Worm (Caenorhabditis elegans): ENCODE measurements around the gene pdcd-2.

Gene pdcd-2

DNA sequence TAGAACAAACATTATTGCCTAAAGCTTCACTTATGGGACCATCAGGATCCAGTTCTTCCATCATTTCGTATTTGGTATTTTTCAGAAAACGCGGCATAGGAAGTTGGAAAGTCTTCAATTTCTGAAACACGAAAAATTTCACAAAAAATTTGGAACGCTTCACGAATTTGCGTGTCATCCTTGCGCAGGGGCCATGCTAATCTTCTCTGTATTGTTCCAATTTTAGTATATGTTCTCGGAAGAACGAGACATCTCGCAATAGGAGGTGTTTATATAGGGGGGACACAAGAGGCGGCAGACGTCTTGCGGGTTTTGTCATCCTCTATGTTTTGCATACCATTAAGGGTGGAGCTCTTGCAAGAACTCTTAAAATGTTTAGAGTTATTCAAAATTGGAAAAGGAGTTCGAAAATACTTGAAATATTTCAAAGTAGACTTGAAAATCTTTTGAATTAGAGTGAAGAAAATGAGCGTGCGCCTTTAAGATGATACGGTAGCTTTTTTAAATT, 8.9 kb upstream of the pdcd-2 start:
- TF ChIP-seq ceh-24 (tag; optimal IDR thresholded peaks at IDR 0.05) (peak; percentile 40), npax-4 (tag; optimal IDR thresholded peaks at IDR 0.05) (peak; percentile 48), ceh-34 (tag; optimal IDR thresholded peaks at IDR 0.05) (peak; percentile 32), unc-3 (GFP tag; conservative IDR thresholded peaks at IDR 0.05) (peak; percentile 80), unc-3 (tag; optimal IDR thresholded peaks at IDR 0.05) (peak; percentile 17), zip-5 (tag; optimal IDR thresholded peaks at IDR 0.05) (peak; percentile 40), pat-9 (tag; optimal IDR thresholded peaks at IDR 0.05) (peak; percentile 66), ceh-45 (GFP tag; IDR thresholded peaks at IDR 0.05) (peak; percentile 82), pha-2 (tag; optimal IDR thresholded peaks at IDR 0.05) (peak; percentile 64), ref-2 (tag; optimal IDR thresholded peaks at IDR 0.05) (peak; percentile 44), C38D4.7 (GFP tag; optimal IDR thresholded peaks at IDR 0.05) (peak; percentile 70), K02D7.2 (tag; optimal IDR thresholded peaks at IDR 0.05) (peak; percentile 58), nhr-232 (tag; optimal IDR thresholded peaks at IDR 0.05) (peak; percentile 53), ceh-6 (GFP tag; optimal IDR thresholded peaks at IDR 0.05) (peak; percentile 42), unc-86 (tag; optimal IDR thresholded peaks at IDR 0.05) (peak; percentile 49), lin-11 (tag; optimal IDR thresholded peaks at IDR 0.05) (peak; percentile 14), sox-2 (GFP tag; IDR thresholded peaks at IDR 0.05) (peak; percentile 91), sdc-2 (tag; optimal IDR thresholded peaks at IDR 0.05) (peak; percentile 40), hlh-15 (tag; optimal IDR thresholded peaks at IDR 0.05) (peak; percentile 32), Y22D7AL.16 (tag; optimal IDR thresholded peaks at IDR 0.05) (peak; percentile 35), che-1 (tag; optimal IDR thresholded peaks at IDR 0.05) (peak; percentile 73), elt-2 (tag; optimal IDR thresholded peaks at IDR 0.05) (peak; percentile 57), tbx-2 (tag; optimal IDR thresholded peaks at IDR 0.05) (peak; percentile 7), ztf-16 (tag; optimal IDR thresholded peaks at IDR 0.05) (peak; percentile 17), C08G9.2 (tag; optimal IDR thresholded peaks at IDR 0.05) (peak; percentile 24), ceh-14 (tag; optimal IDR thresholded peaks at IDR 0.05) (peak; percentile 43), dmd-4 (tag; optimal IDR thresholded peaks at IDR 0.05; ENCODE audit: borderline replicate concordance) (peak; percentile 24), ceh-19 (GFP tag; optimal IDR thresholded peaks at IDR 0.05) (peak; percentile 63), hlh-6 (tag; optimal IDR thresholded peaks at IDR 0.05) (peak; percentile 67), syd-9 (tag; optimal IDR thresholded peaks at IDR 0.05) (peak; percentile 22), fax-1 (tag; optimal IDR thresholded peaks at IDR 0.05) (peak; percentile 5), ceh-2 (tag; optimal IDR thresholded peaks at IDR 0.05) (peak; percentile 63), madf-2 (tag; optimal IDR thresholded peaks at IDR 0.05) (peak; percentile 33), fkh-6 (tag; optimal IDR thresholded peaks at IDR 0.05) (peak; percentile 62), sox-4 (tag; optimal IDR thresholded peaks at IDR 0.05) (peak; percentile 59), ttx-3 (tag; optimal IDR thresholded peaks at IDR 0.05) (peak; percentile 54)

DNA sequence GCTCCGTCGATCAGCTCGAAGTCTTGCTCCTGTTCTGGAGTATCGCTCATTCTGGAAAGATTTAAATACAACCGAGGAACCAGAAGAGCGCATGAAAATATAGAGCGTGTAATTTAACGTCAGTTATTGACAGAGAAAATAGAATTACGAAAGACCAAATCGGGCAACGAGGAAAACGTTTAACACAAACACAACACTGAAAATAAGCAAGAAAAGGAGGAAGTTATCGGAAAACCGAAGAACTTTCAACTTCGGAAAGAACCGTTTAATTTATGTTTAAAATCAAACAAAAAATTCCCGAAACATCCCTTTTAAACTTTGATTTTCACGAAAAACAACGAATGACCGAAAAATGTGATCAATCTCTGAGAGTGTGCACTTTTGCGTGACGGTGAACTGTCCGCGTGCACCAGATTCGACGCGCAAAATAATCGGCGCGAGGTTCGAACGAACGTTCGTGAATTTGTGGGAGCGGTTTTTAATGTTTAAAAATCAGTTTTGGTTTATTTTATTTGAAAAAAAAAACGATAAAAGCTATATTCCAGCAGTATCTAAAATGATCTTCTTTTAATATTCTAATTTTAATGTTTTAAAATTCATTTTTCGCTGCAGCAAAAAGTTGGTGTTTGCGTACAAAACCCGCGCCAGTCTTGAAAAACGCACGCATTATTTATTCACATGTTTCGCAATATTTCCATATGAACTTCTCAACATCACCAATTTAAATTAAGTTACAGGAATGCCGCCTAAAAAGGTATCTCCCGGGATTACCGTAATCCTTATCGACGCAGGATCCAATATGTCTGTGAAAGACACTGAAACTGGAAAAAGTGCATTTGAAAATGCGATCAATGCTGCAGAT, 1.5 kb upstream of the pdcd-2 start, which contains the start of the genes R07E5.7 and cku-80:
Gene R07E5.7, minus strand, starts transcription at position 51 of the 862 bp plus-strand sequence.
Gene cku-80, plus strand, starts transcription at position 732 of the 862 bp plus-strand sequence.
- TF ChIP-seq gmeb-2 (tag; optimal IDR thresholded peaks at IDR 0.05) (no peak), pag-3 (tag; optimal IDR thresholded peaks at IDR 0.05; ENCODE audit: borderline replicate concordance) (no peak), hlh-30 (tag; optimal IDR thresholded peaks at IDR 0.05; ENCODE audit: insufficient read depth) (peak; percentile 64), ceh-9 (tag; optimal IDR thresholded peaks at IDR 0.05) (no peak), ceh-31 (tag; optimal IDR thresholded peaks at IDR 0.05) (no peak), pha-4 (tag; optimal IDR thresholded peaks at IDR 0.05) (no peak), fkh-10 (GFP tag; optimal IDR thresholded peaks at IDR 0.05) (no peak), elt-2 (tag; optimal IDR thresholded peaks at IDR 0.05) (peak; percentile 39), ceh-34 (tag; optimal IDR thresholded peaks at IDR 0.05) (peak; percentile 20), ztf-16 (tag; optimal IDR thresholded peaks at IDR 0.05) (no peak), pat-9 (tag; optimal IDR thresholded peaks at IDR 0.05) (peak; percentile 12), hlh-6 (tag; optimal IDR thresholded peaks at IDR 0.05) (no peak), nfya-1 (tag; optimal IDR thresholded peaks at IDR 0.05) (peak; percentile 53), unc-42 (tag; optimal IDR thresholded peaks at IDR 0.05) (peak; percentile 17)
